Worm (Caenorhabditis elegans): ENCODE data around the gene ech-5.

Gene ech-5

ce11 chrIV:833517-833916, 36.7 kb downstream of the ech-5 start:
- TF ChIP-seq nhr-23 (tag; optimal IDR thresholded peaks at IDR 0.05), result peak; percentile 22
- no peak for TF ChIP-seq elt-1 (tag; optimal IDR thresholded peaks at IDR 0.05)
- TF ChIP-seq egl-5 (tag; optimal IDR thresholded peaks at IDR 0.05), result no peak
- TF ChIP-seq sea-2 (GFP tag; optimal IDR thresholded peaks at IDR 0.05), result no peak
- TF ChIP-seq nfya-1 (tag; optimal IDR thresholded peaks at IDR 0.05; ENCODE audit: insufficient read depth), result peak; percentile 12
- peak; percentile 79 for TF ChIP-seq hmg-11 (tag; optimal IDR thresholded peaks at IDR 0.05)
- TF ChIP-seq lin-15B (tag; optimal IDR thresholded peaks at IDR 0.05), result peak; percentile 7

- TF ChIP-seq hmg-11 (tag; optimal IDR thresholded peaks at IDR 0.05), result no peak
These were observed 45.3 kb downstream of the ech-5 start, which contains the start of gene Y55F3BR.6 for ce11 chrIV:842095-842494. TSS of gene Y55F3BR.6 (minus strand) at chrIV:842126.

DNA sequence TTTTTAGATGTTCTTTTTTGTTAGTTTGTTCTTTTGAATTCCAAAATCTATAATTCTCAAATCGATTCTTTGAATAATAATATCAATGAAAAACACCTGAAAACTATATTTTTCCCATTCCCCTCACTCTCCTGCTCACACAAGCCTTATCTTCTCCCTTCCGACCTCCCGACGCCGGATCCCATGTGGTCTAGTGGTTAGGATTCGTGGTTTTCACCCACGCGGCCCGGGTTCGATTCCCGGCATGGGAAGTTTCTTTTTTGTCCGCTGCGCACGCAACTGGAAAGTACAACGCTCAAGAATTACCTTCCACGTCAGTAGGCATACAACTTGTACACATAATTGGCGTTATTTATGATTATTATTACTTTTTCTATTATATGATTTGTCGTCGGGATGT, 45.8 kb downstream of the ech-5 start:
- no peak for TF ChIP-seq fkh-2 (tag; optimal IDR thresholded peaks at IDR 0.05)
- TF ChIP-seq pha-4 (tag; optimal IDR thresholded peaks at IDR 0.05), result peak; percentile 40
- peak; percentile 14 for TF ChIP-seq snpc-4 (tag; optimal IDR thresholded peaks at IDR 0.05)
- TF ChIP-seq zag-1 (tag; optimal IDR thresholded peaks at IDR 0.05), result no peak
- TF ChIP-seq lin-39 (tag; optimal IDR thresholded peaks at IDR 0.05), result peak; percentile 13
- TF ChIP-seq nhr-12 (tag; optimal IDR thresholded peaks at IDR 0.05), result no peak
- TF ChIP-seq hmg-11 (tag; optimal IDR thresholded peaks at IDR 0.05), result peak; percentile 66
- peak; percentile 47 for TF ChIP-seq nfya-1 (tag; optimal IDR thresholded peaks at IDR 0.05; ENCODE audit: insufficient read depth)
- peak; percentile 19 for TF ChIP-seq lin-15B (tag; optimal IDR thresholded peaks at IDR 0.05)

ce11 chrIV:845198-845597, 48.4 kb downstream of the ech-5 start, which contains the start of gene lgc-33:
TSS of gene lgc-33 (plus strand) at chrIV:845498.
- no peak for TF ChIP-seq nhr-237 (tag; optimal IDR thresholded peaks at IDR 0.05)
- no peak for TF ChIP-seq sea-2 (GFP tag; optimal IDR thresholded peaks at IDR 0.05)
- TF ChIP-seq tbx-2 (tag; optimal IDR thresholded peaks at IDR 0.05), result no peak
- no peak for TF ChIP-seq egl-5 (tag; optimal IDR thresholded peaks at IDR 0.05)
- TF ChIP-seq zag-1 (tag; optimal IDR thresholded peaks at IDR 0.05), result no peak
- TF ChIP-seq elt-3 (tag; optimal IDR thresholded peaks at IDR 0.05), result no peak
- TF ChIP-seq egl-27 (tag; optimal IDR thresholded peaks at IDR 0.05), result no peak
- TF ChIP-seq unc-39 (tag; optimal IDR thresholded peaks at IDR 0.05), result no peak
- no peak for TF ChIP-seq unc-62 (GFP tag; optimal IDR thresholded peaks at IDR 0.05)
- TF ChIP-seq snpc-4 (tag; optimal IDR thresholded peaks at IDR 0.05), result no peak
- TF ChIP-seq ceh-16 (tag; optimal IDR thresholded peaks at IDR 0.05), result no peak
- TF ChIP-seq lin-15B (tag; optimal IDR thresholded peaks at IDR 0.05), result no peak
- TF ChIP-seq hmg-11 (tag; optimal IDR thresholded peaks at IDR 0.05), result no peak
- TF ChIP-seq nhr-76 (tag; optimal IDR thresholded peaks at IDR 0.05), result no peak

DNA sequence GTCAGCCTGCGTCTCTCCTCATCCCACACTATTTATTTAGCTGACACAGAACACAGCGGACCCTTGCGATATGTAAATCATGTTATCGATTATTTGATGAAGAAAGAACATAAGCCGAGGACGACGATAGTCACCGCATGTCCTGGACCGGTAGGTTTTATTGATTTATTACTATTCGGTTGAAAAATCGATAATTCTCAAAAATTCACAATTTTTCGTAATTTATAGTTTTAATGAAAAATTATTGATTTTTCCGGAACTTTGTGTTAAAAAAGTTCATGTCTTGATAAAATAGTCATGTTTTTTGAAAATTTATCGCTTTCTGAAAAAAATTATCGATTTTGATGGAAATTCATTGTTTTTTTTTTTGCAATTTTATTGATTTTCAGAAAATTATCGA, 51.4 kb downstream of the ech-5 start:
- no peak for TF ChIP-seq lin-39 (tag; optimal IDR thresholded peaks at IDR 0.05)
- peak; percentile 77 for TF ChIP-seq ceh-28 (tag; optimal IDR thresholded peaks at IDR 0.05)
- no peak for TF ChIP-seq skn-1 (tag; optimal IDR thresholded peaks at IDR 0.05)

DNA sequence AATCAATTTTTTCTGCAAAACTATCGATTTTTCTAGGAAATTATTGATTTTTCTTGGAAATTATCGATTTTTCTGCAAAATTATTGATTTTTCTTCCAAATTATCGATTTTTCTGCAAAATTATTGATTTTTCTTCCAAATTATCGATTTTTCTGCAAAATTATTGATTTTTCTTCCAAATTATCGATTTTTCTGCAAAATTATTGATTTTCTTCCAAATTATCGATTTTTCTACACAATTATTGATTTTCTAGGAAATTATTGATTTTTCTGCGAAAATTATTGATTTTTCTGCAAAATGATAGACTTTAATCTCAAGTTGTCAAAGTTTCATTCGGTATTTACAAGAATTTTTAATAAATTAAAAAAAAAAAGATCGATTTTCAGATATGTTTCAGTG, 52.1 kb downstream of the ech-5 start:
- peak; percentile 99 for TF ChIP-seq ceh-28 (tag; optimal IDR thresholded peaks at IDR 0.05)

All from whole organism, L3 larva.